Fruit fly (Drosophila melanogaster): ENCODE data around the gene AP-1gamma.

AP-1gamma gene

dm6 chrX:9136776-9137550 lies 28.5 kb downstream of the AP-1gamma start (continued):
- peak; percentile 24 for TF ChIP-seq CG9437 (GFP tag; optimal IDR thresholded peaks at IDR 0.05)
- TF ChIP-seq pfk (GFP tag; optimal IDR thresholded peaks at IDR 0.05): no peak
- TF ChIP-seq CG13894 (tag; optimal IDR thresholded peaks at IDR 0.05): no peak
- no peak for TF ChIP-seq CG15011 (GFP tag; optimal IDR thresholded peaks at IDR 0.05)
- peak; percentile 66 for TF ChIP-seq sisA (GFP tag; IDR thresholded peaks at IDR 0.05)
- TF ChIP-seq HLH4C (GFP tag; IDR thresholded peaks at IDR 0.05; ENCODE audit: partially characterized antibody): no peak
- no peak for TF ChIP-seq jigr1 (GFP tag; IDR thresholded peaks at IDR 0.05)
- TF ChIP-seq dimm (GFP tag; IDR thresholded peaks at IDR 0.05): no peak
- peak; percentile 37 for TF ChIP-seq D19A (tag; optimal IDR thresholded peaks at IDR 0.05)
- TF ChIP-seq repo (GFP tag; optimal IDR thresholded peaks at IDR 0.05): no peak
- TF ChIP-seq H2.0 (GFP tag; IDR thresholded peaks at IDR 0.05): peak; percentile 30
- peak; percentile 25; the same call in 1 of the 3 replicates for TF ChIP-seq CG14050 (GFP tag; IDR thresholded peaks at IDR 0.05)
- peak; percentile 22 for TF ChIP-seq Chrac-16 (GFP tag; optimal IDR thresholded peaks at IDR 0.05)
- TF ChIP-seq wek (GFP tag; optimal IDR thresholded peaks at IDR 0.05): peak; percentile 26
- TF ChIP-seq otp (GFP tag; IDR thresholded peaks at IDR 0.05): peak; percentile 51; the same call in 1 of the 3 replicates
- TF ChIP-seq crol (GFP tag; IDR thresholded peaks at IDR 0.05): peak; percentile 53
- TF ChIP-seq gt (GFP tag; IDR thresholded peaks at IDR 0.05): no peak
- no peak for TF ChIP-seq fru (optimal IDR thresholded peaks at IDR 0.05)
- no peak for TF ChIP-seq sd (tag; optimal IDR thresholded peaks at IDR 0.05)
- peak; percentile 23 for TF ChIP-seq CG33213 (GFP tag; optimal IDR thresholded peaks at IDR 0.05)
- TF ChIP-seq unpg (GFP tag; optimal IDR thresholded peaks at IDR 0.05): peak; percentile 64
- peak; percentile 34 for TF ChIP-seq HHEX (GFP tag; optimal IDR thresholded peaks at IDR 0.05)
- peak; percentile 6; the same call in 1 of the 2 replicates for TF ChIP-seq Drgx (GFP tag; IDR thresholded peaks at IDR 0.05)
- TF ChIP-seq nerfin-1 (tag; optimal IDR thresholded peaks at IDR 0.05): no peak
- peak; percentile 4 for TF ChIP-seq Dad (GFP tag; optimal IDR thresholded peaks at IDR 0.05)
- peak; percentile 28 for TF ChIP-seq CG18476 (GFP tag; optimal IDR thresholded peaks at IDR 0.05)
- no peak for TF ChIP-seq YL-1 (GFP tag; optimal IDR thresholded peaks at IDR 0.05)
- TF ChIP-seq CG15073 (GFP tag; optimal IDR thresholded peaks at IDR 0.05): no peak
- TF ChIP-seq dati (GFP tag; IDR thresholded peaks at IDR 0.05): no peak
- no peak for TF ChIP-seq Sry-β (GFP tag; optimal IDR thresholded peaks at IDR 0.05)
- no peak for TF ChIP-seq fd64A (GFP tag; optimal IDR thresholded peaks at IDR 0.05)
- peak; percentile 37 for TF ChIP-seq tap (tag; optimal IDR thresholded peaks at IDR 0.05)
- peak; percentile 16 for TF ChIP-seq Nf-YB (GFP tag; optimal IDR thresholded peaks at IDR 0.05)
- no peak for TF ChIP-seq so (GFP tag; IDR thresholded peaks at IDR 0.05)
- no peak for TF ChIP-seq CG7963 (GFP tag; IDR thresholded peaks at IDR 0.05; ENCODE audit: partially characterized antibody)
- no peak for TF ChIP-seq CG17912 (GFP tag; optimal IDR thresholded peaks at IDR 0.05)
- TF ChIP-seq CG8765 (GFP tag; IDR thresholded peaks at IDR 0.05): no peak
- no peak for TF ChIP-seq CG9215 (GFP tag; IDR thresholded peaks at IDR 0.05)
- TF ChIP-seq dmrt99B (tag; optimal IDR thresholded peaks at IDR 0.05): peak; percentile 73
- peak; percentile 4 for TF ChIP-seq CG18619 (GFP tag; optimal IDR thresholded peaks at IDR 0.05)
- no peak for TF ChIP-seq HmgZ (tag; optimal IDR thresholded peaks at IDR 0.05)
- TF ChIP-seq zfh2 (GFP tag; optimal IDR thresholded peaks at IDR 0.05): no peak
- TF ChIP-seq CG16863 (GFP tag; optimal IDR thresholded peaks at IDR 0.05): peak; percentile 43
- TF ChIP-seq tgo (GFP tag; IDR thresholded peaks at IDR 0.05): peak; percentile 46; the same call in 2 of the 3 replicates
- TF ChIP-seq lilli (GFP tag; optimal IDR thresholded peaks at IDR 0.05): peak; percentile 34
- TF ChIP-seq klu (GFP tag; IDR thresholded peaks at IDR 0.05): no peak
- TF ChIP-seq CG1602 (GFP tag; optimal IDR thresholded peaks at IDR 0.05): peak; percentile 50
- TF ChIP-seq Med (GFP tag): peak; percentile 89
- peak; percentile 22 for TF ChIP-seq CG9727 (GFP tag; optimal IDR thresholded peaks at IDR 0.05)
- peak; percentile 22 for TF ChIP-seq CG10209 (GFP tag; optimal IDR thresholded peaks at IDR 0.05)
